Worm (Caenorhabditis elegans) whole organism, young adult: ENCODE data around the gene puf-12.

Source experiments
- D2030.7 ChIP-seq: fragments of 200-800 bp; sonication (Bioruptor generic); IDR thresholded peaks from 2 replicates; pipeline ENCODE4 v1.3.6; 2022; ENCODE audit warnings: missing genetic modification reagents, missing genetic modification characterization, missing compliant biosample characterization
- F23B12.7 ChIP-seq: sonication (generic microtip); optimal IDR thresholded peaks from 2 replicates; lab custom pipeline; 2017; ENCODE audit warnings: missing genetic modification characterization, mild to moderate bottlenecking, missing compliant biosample characterization, antibody characterized with exemption, moderate library complexity; ENCODE audit not compliant: insufficient read depth
- F37B4.10 ChIP-seq: fragments of 200-800 bp; sonication (Bioruptor generic); IDR thresholded peaks from 2 replicates; pipeline ENCODE4 v1.3.6; 2022; ENCODE audit warnings: missing genetic modification characterization, missing compliant biosample characterization
- F55B11.4 ChIP-seq: sonication (generic microtip); optimal IDR thresholded peaks from 2 replicates; lab custom pipeline; 2016; ENCODE audit warnings: missing compliant biosample characterization, missing genetic modification characterization, borderline replicate concordance; ENCODE audit not compliant: insufficient read depth
- F57C9.4 ChIP-seq: sonication (generic microtip); optimal IDR thresholded peaks from 2 replicates; lab custom pipeline; 2017; ENCODE audit warnings: mild to moderate bottlenecking, missing genetic modification characterization, missing compliant biosample characterization
- Y53F4B.3 ChIP-seq: fragments of 200-800 bp; sonication (Bioruptor generic); IDR thresholded peaks from 2 replicates; pipeline ENCODE4 v1.3.6; 2022; ENCODE audit warnings: missing genetic modification reagents, missing genetic modification characterization, missing compliant biosample characterization
- Y56A3A.18 ChIP-seq: fragments of 200-800 bp; sonication (Bioruptor generic); IDR thresholded peaks from 2 replicates; pipeline ENCODE4 v1.3.6; 2022; ENCODE audit warnings: missing genetic modification reagents, missing genetic modification characterization, missing compliant biosample characterization
- Y79H2A.3 ChIP-seq: fragments of 200-800 bp; sonication (Bioruptor generic); conservative IDR thresholded peaks from 2 replicates; pipeline ENCODE4 v1.3.6; 2022; ENCODE audit warnings: missing genetic modification reagents, missing genetic modification characterization, missing compliant biosample characterization
- aptf-2 ChIP-seq: fragments of 200-800 bp; sonication (Bioruptor generic); conservative IDR thresholded peaks from 2 replicates; pipeline ENCODE4 v1.3.6; 2022; ENCODE audit warnings: missing genetic modification reagents, missing genetic modification characterization, missing compliant biosample characterization
- attf-3 ChIP-seq: fragments of 200-800 bp; sonication (Bioruptor generic); conservative IDR thresholded peaks from 2 replicates; pipeline ENCODE4 v1.3.6; 2022; ENCODE audit warnings: missing genetic modification reagents, missing genetic modification characterization, missing compliant biosample characterization
- attf-5 ChIP-seq: fragments of 200-800 bp; sonication (Bioruptor generic); optimal IDR thresholded peaks from 2 replicates; lab custom pipeline; 2018; ENCODE audit warnings: mild to moderate bottlenecking, missing genetic modification characterization, missing compliant biosample characterization
- attf-6 ChIP-seq: fragments of 200-800 bp; sonication (Bioruptor generic); IDR thresholded peaks from 2 replicates; pipeline ENCODE4 v1.3.6; 2022; ENCODE audit warnings: missing genetic modification reagents, missing genetic modification characterization, missing compliant biosample characterization
- cebp-1 ChIP-seq, 2 experiments: fragments of 200-800 bp in 1 of 2; sonication (Bioruptor generic) in 1 of 2; sonication (generic microtip) in 1 of 2; IDR thresholded peaks in 1 of 2; optimal IDR thresholded peaks in 1 of 2; 2 replicates each; pipeline versions ENCODE4 v1.3.6 to Lab custom; 2017 to 2022; ENCODE audit warnings: missing compliant biosample characterization in 2 of 2, missing genetic modification characterization in 2 of 2, mild to moderate bottlenecking in 1 of 2, missing genetic modification reagents in 1 of 2, moderate library complexity in 1 of 2
- ceh-79 ChIP-seq: sonication (generic microtip); optimal IDR thresholded peaks from 2 replicates; lab custom pipeline; 2017; ENCODE audit warnings: mild to moderate bottlenecking, missing genetic modification characterization, missing compliant biosample characterization
- chd-7 ChIP-seq: sonication (generic microtip); optimal IDR thresholded peaks from 2 replicates; lab custom pipeline; 2016; ENCODE audit warnings: mild to moderate bottlenecking, missing genetic modification characterization, moderate library complexity, missing compliant biosample characterization
- dpl-1 ChIP-seq: fragments of 150-350 bp; optimal IDR thresholded peaks from 2 replicates; lab custom pipeline; 2014; ENCODE audit warnings: missing biosample characterization, missing genetic modification reagents, missing genetic modification characterization
- egl-44 ChIP-seq: fragments of 200-800 bp; sonication (Bioruptor generic); IDR thresholded peaks from 2 replicates; pipeline ENCODE4 v1.3.6; 2022; ENCODE audit warnings: missing genetic modification reagents, missing genetic modification characterization, missing compliant biosample characterization
- egrh-3 ChIP-seq: fragments of 200-800 bp; sonication (Bioruptor generic); IDR thresholded peaks from 2 replicates; pipeline ENCODE4 v1.3.6; 2022; ENCODE audit warnings: missing genetic modification reagents, missing genetic modification characterization, missing compliant biosample characterization
- ekl-4 ChIP-seq: fragments of 200-800 bp; sonication (Bioruptor generic); IDR thresholded peaks from 2 replicates; pipeline ENCODE4 v1.3.6; 2022; ENCODE audit warnings: missing genetic modification reagents, missing genetic modification characterization, missing compliant biosample characterization
- lag-1 ChIP-seq: fragments of 200-800 bp; sonication (Bioruptor generic); IDR thresholded peaks from 2 replicates; pipeline ENCODE4 v1.3.6; 2022; ENCODE audit warnings: missing genetic modification reagents, missing genetic modification characterization, missing compliant biosample characterization
- let-526 ChIP-seq: fragments of 200-800 bp; sonication (Bioruptor generic); IDR thresholded peaks from 2 replicates; pipeline ENCODE4 v1.3.6; 2022; ENCODE audit warnings: missing genetic modification reagents, missing genetic modification characterization, missing compliant biosample characterization
- lir-1 ChIP-seq: fragments of 200-800 bp; sonication (Bioruptor generic); conservative IDR thresholded peaks from 2 replicates; pipeline ENCODE4 v1.3.6; 2022; ENCODE audit warnings: missing genetic modification reagents, missing genetic modification characterization, missing compliant biosample characterization
- lsl-1 ChIP-seq: fragments of 200-800 bp; sonication (Bioruptor generic); optimal IDR thresholded peaks from 2 replicates; lab custom pipeline; 2018; ENCODE audit warnings: mild to moderate bottlenecking, missing genetic modification characterization, moderate library complexity, missing compliant biosample characterization
- madf-6 ChIP-seq: fragments of 200-800 bp; sonication (Bioruptor generic); IDR thresholded peaks from 2 replicates; pipeline ENCODE4 v1.3.6; 2022; ENCODE audit warnings: missing genetic modification reagents, missing genetic modification characterization, missing compliant biosample characterization
- madf-8 ChIP-seq: fragments of 200-800 bp; sonication (Bioruptor generic); conservative IDR thresholded peaks from 2 replicates; pipeline ENCODE4 v1.3.6; 2022; ENCODE audit warnings: missing genetic modification reagents, missing genetic modification characterization, missing compliant biosample characterization
- mxl-1 ChIP-seq: sonication (generic microtip); optimal IDR thresholded peaks from 2 replicates; lab custom pipeline; 2016; ENCODE audit warnings: missing genetic modification characterization, missing compliant biosample characterization
- nfya-2 ChIP-seq: fragments of 200-800 bp; sonication (Bioruptor generic); IDR thresholded peaks from 2 replicates; pipeline ENCODE4 v1.3.6; 2022; ENCODE audit warnings: missing genetic modification reagents, missing genetic modification characterization, missing compliant biosample characterization
- nhr-80 ChIP-seq: sonication (generic microtip); optimal IDR thresholded peaks from 2 replicates; lab custom pipeline; 2016; ENCODE audit warnings: missing genetic modification characterization, missing compliant biosample characterization
- nhr-90 ChIP-seq: sonication (generic microtip); optimal IDR thresholded peaks from 2 replicates; lab custom pipeline; 2016; ENCODE audit warnings: missing genotype, mild to moderate bottlenecking, missing genetic modification characterization, missing compliant biosample characterization
- rec-8 ChIP-seq, 2 experiments: sonication (generic microtip); optimal IDR thresholded peaks; 2 replicates each; lab custom pipeline; 2016; ENCODE audit warnings: mild to moderate bottlenecking in 2 of 2, missing genetic modification characterization in 2 of 2, missing genetic modification reagents in 2 of 2, missing genotype in 2 of 2, missing biosample characterization in 1 of 2, missing compliant biosample characterization in 1 of 2, moderate library complexity in 1 of 2
- snpc-1.1 ChIP-seq: sonication (generic microtip); optimal IDR thresholded peaks from 2 replicates; lab custom pipeline; 2017; ENCODE audit warnings: missing genetic modification characterization, mild to moderate bottlenecking, missing compliant biosample characterization, antibody characterized with exemption, moderate library complexity, missing genotype, missing genetic modification reagents; ENCODE audit not compliant: insufficient read depth
- xnd-1 ChIP-seq: sonication (generic microtip); optimal IDR thresholded peaks from 2 replicates; lab custom pipeline; 2016; ENCODE audit warnings: missing genotype, missing genetic modification reagents, missing genetic modification characterization, missing compliant biosample characterization
- zfh-2 ChIP-seq: fragments of 200-800 bp; sonication (Bioruptor generic); conservative IDR thresholded peaks from 2 replicates; pipeline ENCODE4 v1.3.6; 2022; ENCODE audit warnings: missing genetic modification reagents, missing genetic modification characterization, missing compliant biosample characterization
- ztf-25 ChIP-seq: fragments of 200-800 bp; sonication (Bioruptor generic); IDR thresholded peaks from 2 replicates; pipeline ENCODE4 v1.3.6; 2022; ENCODE audit warnings: missing genetic modification reagents, missing genetic modification characterization, missing compliant biosample characterization

The puf-12 gene

ce11 chrII:10105604-10106003 is 5.5 kb downstream of the puf-12 start, which contains the start of gene ZK945.4:
ZK945.4 (minus strand) TSS chrII:10105704.
- TF ChIP-seq lsl-1 = no peak
- TF ChIP-seq aptf-2 = no peak
- no peak for TF ChIP-seq D2030.7 (GFP tag; lab: Robert Waterston, UW)
- TF ChIP-seq let-526 (GFP tag; lab: Robert Waterston, UW) = no peak
- TF ChIP-seq Y56A3A.18 (GFP tag; lab: Robert Waterston, UW) = no peak
- no peak for TF ChIP-seq lag-1 (GFP tag; lab: Robert Waterston, UW)
- no peak for TF ChIP-seq chd-7
- no peak for TF ChIP-seq nhr-90 (tag; lab: Kevin White, UChicago)

DNA sequence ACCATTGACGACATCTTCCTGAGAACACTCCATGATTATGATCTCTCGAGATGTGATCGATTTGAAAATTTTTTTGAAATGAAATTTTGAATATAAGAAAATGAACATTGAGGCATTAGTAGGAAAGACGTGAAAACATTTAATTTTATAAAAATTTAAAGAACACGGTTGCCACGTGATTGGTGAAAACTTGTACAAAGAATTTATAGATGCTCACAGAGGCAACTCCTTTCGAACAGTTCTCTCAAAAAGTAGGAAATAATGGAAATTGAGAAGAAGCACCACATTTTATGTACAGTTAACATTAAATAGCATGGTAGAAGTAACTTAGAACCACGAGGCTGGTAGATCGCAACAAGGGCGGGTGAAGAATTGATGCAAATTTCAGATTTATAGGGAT is 6.8 kb downstream of the puf-12 start, which contains the start of gene ZK945.6:
Gene ZK945.6 (minus strand): TSS at position 101 of the 400 bp plus-strand sequence.
- TF ChIP-seq nhr-80 (tag; lab: Kevin White, UChicago) (no peak), mxl-1 (tag; lab: Kevin White, UChicago) (no peak)
- TF ChIP-seq, all 124 proteins: peak for 0

DNA sequence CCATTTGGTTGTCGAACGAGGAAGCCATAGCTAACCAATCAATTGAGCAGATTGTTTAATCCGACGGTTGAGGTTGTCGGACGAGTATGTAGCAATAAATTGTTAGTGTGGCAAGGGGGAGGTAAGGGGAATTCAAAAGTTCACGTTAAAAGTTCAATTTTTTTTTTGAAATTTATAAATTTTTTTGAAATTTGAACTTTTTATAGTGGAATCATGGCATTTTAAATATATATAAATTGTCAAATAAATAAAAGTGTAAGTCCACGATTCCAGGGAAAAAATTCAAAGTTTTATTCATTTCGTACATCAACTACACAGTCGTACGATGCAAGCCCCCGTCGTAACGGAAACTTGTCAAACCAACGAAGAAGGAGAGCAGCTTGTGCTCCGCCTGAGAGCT is 8.3 kb downstream of the puf-12 start, which contains the start of the genes ZK945.7 and ZK945.8:
Gene ZK945.7 (minus strand): TSS at position 101 of the 400 bp plus-strand sequence.
Gene ZK945.8 (plus strand): TSS at position 275 of the 400 bp plus-strand sequence.
- TF ChIP-seq dpl-1 (GFP tag; lab: Kevin White, UChicago) = no peak
- no peak for TF ChIP-seq xnd-1
- TF ChIP-seq egl-44 (GFP tag; lab: Robert Waterston, UW) = no peak
- no peak for TF ChIP-seq ekl-4 (GFP tag; lab: Robert Waterston, UW)
- TF ChIP-seq rec-8 (tag; optimal IDR thresholded peaks at IDR 0.05; lab: Kevin White, UChicago) = no peak
- TF ChIP-seq F37B4.10 (GFP tag; lab: Robert Waterston, UW) = no peak
- no peak for TF ChIP-seq cebp-1 (GFP tag; IDR thresholded peaks at IDR 0.05; lab: Robert Waterston, UW)
- no peak for TF ChIP-seq cebp-1 (tag; optimal IDR thresholded peaks at IDR 0.05; lab: Kevin White, UChicago)

- TF ChIP-seq zfh-2 (GFP tag; lab: Robert Waterston, UW) (peak; percentile 53; the same call in 1 of the 2 replicates), F55B11.4 (tag; lab: Kevin White, UChicago) (no peak)
Observed at ce11 chrII:10116690-10117089, 16.6 kb downstream of the puf-12 start.

ce11 chrII:10121725-10122124 is 21.6 kb downstream of the puf-12 start, which contains the start of gene lov-1:
lov-1 (minus strand) TSS chrII:10121825.
- TF ChIP-seq F23B12.7 = no peak
- no peak for TF ChIP-seq nhr-90 (tag; lab: Kevin White, UChicago)
- TF ChIP-seq lsl-1 = no peak
- no peak for TF ChIP-seq attf-5 (GFP tag; lab: Kevin White, UChicago)
- TF ChIP-seq ceh-79 = no peak
- no peak for TF ChIP-seq F57C9.4 (tag; lab: Kevin White, UChicago)
- no peak for TF ChIP-seq cebp-1 (GFP tag; IDR thresholded peaks at IDR 0.05; lab: Robert Waterston, UW)
- no peak for TF ChIP-seq cebp-1 (tag; optimal IDR thresholded peaks at IDR 0.05; lab: Kevin White, UChicago)
- no peak for TF ChIP-seq ztf-25
- TF ChIP-seq madf-8 (GFP tag; lab: Robert Waterston, UW) = no peak
- no peak for TF ChIP-seq snpc-1.1 (tag; lab: Kevin White, UChicago)

DNA sequence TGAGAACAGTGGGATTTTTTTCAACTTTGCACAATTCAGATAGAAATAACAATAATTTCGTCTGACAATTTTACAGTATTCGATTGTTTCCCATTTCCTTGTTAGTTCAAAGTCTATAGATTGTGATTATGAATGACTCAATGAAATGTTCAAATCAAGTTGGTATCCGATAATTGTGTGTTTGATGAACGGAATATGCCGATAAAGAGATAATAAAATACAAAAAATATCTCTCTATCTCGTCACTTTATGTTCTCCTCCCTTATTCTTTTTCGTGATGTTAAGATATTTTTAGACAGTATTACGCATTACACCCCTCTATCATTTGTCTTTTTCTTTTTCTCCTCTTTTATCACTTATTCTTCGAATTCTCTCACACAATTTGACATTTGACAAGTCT is 22.4 kb downstream of the puf-12 start, which contains the start of gene F27E5.7:
Gene F27E5.7 (plus strand): TSS at position 301 of the 400 bp plus-strand sequence.
- TF ChIP-seq madf-6 (no peak), egrh-3 (GFP tag; lab: Robert Waterston, UW) (no peak), F23B12.7 (no peak), attf-3 (GFP tag; lab: Robert Waterston, UW) (no peak), Y53F4B.3 (GFP tag; lab: Robert Waterston, UW) (no peak), attf-6 (GFP tag; lab: Robert Waterston, UW) (no peak), chd-7 (no peak), Y79H2A.3 (GFP tag; lab: Robert Waterston, UW) (no peak), lir-1 (no peak), xnd-1 (no peak), nfya-2 (GFP tag; lab: Robert Waterston, UW) (no peak)
